Worm (Caenorhabditis elegans): ENCODE data around the gene nlp-14.

ce11 chrX:8925443-8925842 lies 6.2 kb upstream of the nlp-14 start:
- no peak for TF ChIP-seq ets-7 (tag; optimal IDR thresholded peaks at IDR 0.05)
- no peak for TF ChIP-seq ama-1 (optimal IDR thresholded peaks at IDR 0.05)

Measured in whole organism, early embryonic.